Fruit fly (Drosophila melanogaster) whole organism, pupa: ENCODE data around the gene CG11590.

Experiments
- CG10348 ChIP-seq: fragments of 200-800 bp; sonication (Bioruptor generic); IDR thresholded peaks from 2 replicates; pipeline ENCODE4 v1.3.6; 2022; ENCODE audit warnings: missing biosample characterization, missing genetic modification characterization
- CG12605 ChIP-seq: fragments of 200-800 bp; sonication (Bioruptor generic); IDR thresholded peaks from 2 replicates; pipeline ENCODE4 v1.3.6; 2022; ENCODE audit warnings: missing biosample characterization, missing genetic modification characterization
- CG13204 ChIP-seq: fragments of 200-800 bp; sonication (Bioruptor generic); optimal IDR thresholded peaks from 2 replicates; lab custom pipeline; 2018; ENCODE audit warnings: missing biosample characterization, mild to moderate bottlenecking, missing genetic modification characterization, moderate library complexity
- CG14655 ChIP-seq: fragments of 200-800 bp; sonication (Bioruptor generic); optimal IDR thresholded peaks from 3 replicates; lab custom pipeline; 2017; ENCODE audit warnings: mild to moderate bottlenecking, missing biosample characterization, missing genetic modification reagents, missing genetic modification characterization
- CG15710 ChIP-seq: fragments of 200-800 bp; sonication (Bioruptor generic); optimal IDR thresholded peaks from 2 replicates; lab custom pipeline; 2018; ENCODE audit warnings: missing biosample characterization, mild to moderate bottlenecking, missing genetic modification characterization, moderate library complexity
- CG17806 ChIP-seq: fragments of 200-800 bp; sonication (Bioruptor generic); optimal IDR thresholded peaks from 2 replicates; lab custom pipeline; 2018; ENCODE audit warnings: missing biosample characterization, mild to moderate bottlenecking, missing genetic modification characterization, moderate library complexity
- CG32121 ChIP-seq: fragments of 200-800 bp; sonication (Bioruptor generic); IDR thresholded peaks from 2 replicates; pipeline ENCODE4 v1.3.6; 2022; ENCODE audit warnings: missing biosample characterization, missing genetic modification characterization
- CG34367 ChIP-seq: fragments of 200-800 bp; sonication (Bioruptor generic); optimal IDR thresholded peaks from 2 replicates; lab custom pipeline; 2018; ENCODE audit warnings: missing biosample characterization, mild to moderate bottlenecking, missing genetic modification characterization
- CG4496 ChIP-seq: fragments of 200-800 bp; sonication (Bioruptor generic); IDR thresholded peaks from 3 replicates; pipeline ENCODE4 v1.3.6; 2022; ENCODE audit warnings: missing biosample characterization, missing genetic modification characterization
- CG8159 ChIP-seq: fragments of 200-800 bp; sonication (Bioruptor generic); optimal IDR thresholded peaks from 3 replicates; lab custom pipeline; 2018; ENCODE audit warnings: missing biosample characterization, mild to moderate bottlenecking, missing genetic modification characterization, moderate library complexity
- CG8301 ChIP-seq: fragments of 200-800 bp; sonication (Bioruptor generic); optimal IDR thresholded peaks from 2 replicates; lab custom pipeline; 2018; ENCODE audit warnings: missing biosample characterization, mild to moderate bottlenecking, missing genetic modification characterization
- CG9948 ChIP-seq: fragments of 200-800 bp; sonication (Bioruptor generic); optimal IDR thresholded peaks from 2 replicates; lab custom pipeline; 2018; ENCODE audit warnings: missing biosample characterization, mild to moderate bottlenecking, missing genetic modification characterization, moderate library complexity
- D1 ChIP-seq: fragments of 200-800 bp; sonication (Bioruptor generic); optimal IDR thresholded peaks from 2 replicates; lab custom pipeline; 2018; ENCODE audit warnings: missing biosample characterization, mild to moderate bottlenecking, missing genetic modification characterization, moderate library complexity
- EcR ChIP-seq: fragments of 200-800 bp; sonication (Bioruptor generic); optimal IDR thresholded peaks from 3 replicates; lab custom pipeline; 2019; ENCODE audit warnings: missing biosample characterization, missing genetic modification characterization, mild to moderate bottlenecking, moderate library complexity, missing genetic modification reagents
- Ets98B ChIP-seq: fragments of 200-800 bp; sonication (Bioruptor generic); IDR thresholded peaks from 2 replicates; pipeline ENCODE4 v1.3.6; 2022; ENCODE audit warnings: missing biosample characterization, missing genetic modification characterization
- Pif1A ChIP-seq: fragments of 200-800 bp; sonication (Bioruptor generic); optimal IDR thresholded peaks from 3 replicates; lab custom pipeline; 2016; ENCODE audit warnings: missing biosample characterization, missing genetic modification characterization
- Pif1B ChIP-seq: fragments of 200-800 bp; sonication (Bioruptor generic); optimal IDR thresholded peaks from 3 replicates; lab custom pipeline; 2016; ENCODE audit warnings: missing biosample characterization, missing genetic modification characterization
- Snoo ChIP-seq: fragments of 200-800 bp; sonication (Bioruptor generic); optimal IDR thresholded peaks from 3 replicates; lab custom pipeline; 2017; ENCODE audit warnings: missing biosample characterization, mild to moderate bottlenecking, missing genetic modification characterization, inconsistent platforms
- fd96Ca ChIP-seq: fragments of 200-800 bp; sonication (Bioruptor generic); IDR thresholded peaks from 3 replicates; pipeline ENCODE4 v1.3.6; 2022; ENCODE audit warnings: missing biosample characterization, missing genetic modification characterization
- gl ChIP-seq: fragments of 200-800 bp; sonication (Bioruptor generic); optimal IDR thresholded peaks from 2 replicates; lab custom pipeline; 2018; ENCODE audit warnings: missing biosample characterization, mild to moderate bottlenecking, missing genetic modification characterization
- rn ChIP-seq: fragments of 200-800 bp; sonication (Bioruptor generic); IDR thresholded peaks from 2 replicates; pipeline ENCODE4 v1.3.6; 2022; ENCODE audit warnings: missing biosample characterization, missing genetic modification characterization

The CG11590 gene

DNA sequence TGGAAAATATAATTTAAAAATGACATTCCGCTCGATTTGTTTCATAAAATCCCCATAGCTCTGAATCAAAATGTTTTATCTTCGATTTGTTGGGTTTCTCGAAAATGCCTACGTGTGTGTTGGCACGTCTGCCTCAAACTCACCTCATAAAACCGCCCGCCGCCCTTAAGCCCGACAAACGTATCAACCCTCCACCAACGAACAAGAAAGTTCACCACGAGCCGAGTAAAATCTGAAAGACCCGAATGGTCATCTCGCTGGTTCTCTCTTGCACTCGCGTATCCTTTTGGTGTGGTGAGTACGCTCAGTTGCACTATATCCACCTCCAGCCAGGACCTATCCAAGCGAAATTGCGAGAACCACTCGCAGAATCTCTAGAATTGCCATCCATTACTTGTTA, 22.0 kb downstream of the CG11590 start:
- TF ChIP-seq CG12605 (no peak), CG10348 (GFP tag; lab: Robert Waterston, UW) (no peak), Pif1A (GFP tag; lab: Kevin White, UChicago) (no peak), CG15710 (tag; lab: Kevin White, UChicago) (no peak), CG13204 (no peak), CG8301 (tag; lab: Kevin White, UChicago) (no peak), CG17806 (tag; lab: Kevin White, UChicago) (no peak), CG32121 (GFP tag; lab: Robert Waterston, UW) (no peak), CG4496 (no peak), rn (no peak), CG14655 (GFP tag; lab: Kevin White, UChicago) (no peak), CG9948 (tag; lab: Kevin White, UChicago) (no peak), CG34367 (tag; lab: Kevin White, UChicago) (no peak), Pif1B (no peak), EcR (no peak), gl (no peak), CG8159 (tag; lab: Kevin White, UChicago) (no peak), Ets98B (GFP tag; lab: Robert Waterston, UW) (no peak)
- TF ChIP-seq, all 21 proteins: peak for 0

DNA sequence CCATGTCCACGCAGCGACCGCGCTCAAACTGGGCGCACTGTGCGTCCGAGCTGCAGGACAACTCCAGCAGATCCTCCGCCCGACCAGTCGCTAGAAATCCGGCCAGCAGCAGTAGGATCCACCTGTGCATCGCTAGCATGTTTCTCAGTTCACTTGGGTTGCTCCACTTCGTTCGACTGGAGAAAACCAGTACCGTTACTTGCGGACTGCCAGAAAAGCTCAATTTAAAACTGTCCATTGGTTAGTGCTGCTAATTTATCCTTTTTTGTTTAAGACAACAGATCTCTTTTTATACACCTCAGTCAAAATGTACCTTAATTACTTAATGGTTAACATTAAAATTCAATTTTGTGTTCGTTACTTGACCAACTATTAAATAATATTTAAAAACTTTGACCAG, 25.7 kb downstream of the CG11590 start, which contains the start of gene CG11674:
TSS of gene CG11674 (minus strand) at position 215 of the 400 bp plus-strand sequence.
- TF ChIP-seq CG10348 (GFP tag; lab: Robert Waterston, UW) = no peak
- no peak for TF ChIP-seq D1 (tag; lab: Kevin White, UChicago)
- TF ChIP-seq Pif1B = no peak
- no peak for TF ChIP-seq rn
- TF ChIP-seq, all 21 proteins: peak for 0

DNA sequence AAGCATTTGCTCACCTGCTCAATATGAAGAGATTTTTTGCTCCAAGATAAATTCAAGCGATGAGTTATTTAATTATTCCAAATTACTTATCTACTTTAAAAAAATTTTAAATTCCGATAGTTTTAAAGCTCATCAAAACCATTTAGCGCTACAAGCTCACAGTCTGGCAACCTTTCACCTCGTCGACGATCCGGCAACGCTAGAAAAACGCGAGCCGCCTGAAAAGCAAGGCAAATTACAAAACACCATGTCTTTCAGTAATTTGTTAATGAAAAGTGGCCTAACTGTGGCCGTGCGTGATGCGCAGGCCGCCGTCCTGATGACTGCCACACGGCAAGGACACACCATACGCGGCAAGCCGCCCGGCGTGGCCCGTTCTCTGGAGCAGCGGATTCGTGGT, 26.1 kb downstream of the CG11590 start, which contains the start of gene mRpL38:
TSS of gene mRpL38 (plus strand) at position 197 of the 400 bp plus-strand sequence.
- no peak for TF ChIP-seq CG13204
- TF ChIP-seq Snoo = no peak
- TF ChIP-seq CG8159 (tag; lab: Kevin White, UChicago) = no peak
- no peak for TF ChIP-seq Ets98B (GFP tag; lab: Robert Waterston, UW)
- no peak for TF ChIP-seq EcR
- no peak for TF ChIP-seq D1 (tag; lab: Kevin White, UChicago)
- TF ChIP-seq CG15710 (tag; lab: Kevin White, UChicago) = no peak
- TF ChIP-seq rn = no peak
- no peak for TF ChIP-seq gl
- no peak for TF ChIP-seq fd96Ca (GFP tag; lab: Robert Waterston, UW)
- TF ChIP-seq CG8301 (tag; lab: Kevin White, UChicago) = no peak
- no peak for TF ChIP-seq Pif1A (GFP tag; lab: Kevin White, UChicago)
- no peak for TF ChIP-seq Pif1B
- TF ChIP-seq CG32121 (GFP tag; lab: Robert Waterston, UW) = no peak
- no peak for TF ChIP-seq CG9948 (tag; lab: Kevin White, UChicago)

- no peak for TF ChIP-seq CG32121 (GFP tag; lab: Robert Waterston, UW)
- no peak for TF ChIP-seq CG34367 (tag; lab: Kevin White, UChicago)
- TF ChIP-seq fd96Ca (GFP tag; lab: Robert Waterston, UW) = no peak
- no peak for TF ChIP-seq rn
- TF ChIP-seq CG8159 (tag; lab: Kevin White, UChicago) = no peak
- TF ChIP-seq Pif1B = no peak
- TF ChIP-seq CG10348 (GFP tag; lab: Robert Waterston, UW) = no peak
- TF ChIP-seq Snoo = no peak
- TF ChIP-seq, all 21 proteins: peak for 0
Observed at dm6 chrX:14227043-14227442, 27.1 kb downstream of the CG11590 start.

DNA sequence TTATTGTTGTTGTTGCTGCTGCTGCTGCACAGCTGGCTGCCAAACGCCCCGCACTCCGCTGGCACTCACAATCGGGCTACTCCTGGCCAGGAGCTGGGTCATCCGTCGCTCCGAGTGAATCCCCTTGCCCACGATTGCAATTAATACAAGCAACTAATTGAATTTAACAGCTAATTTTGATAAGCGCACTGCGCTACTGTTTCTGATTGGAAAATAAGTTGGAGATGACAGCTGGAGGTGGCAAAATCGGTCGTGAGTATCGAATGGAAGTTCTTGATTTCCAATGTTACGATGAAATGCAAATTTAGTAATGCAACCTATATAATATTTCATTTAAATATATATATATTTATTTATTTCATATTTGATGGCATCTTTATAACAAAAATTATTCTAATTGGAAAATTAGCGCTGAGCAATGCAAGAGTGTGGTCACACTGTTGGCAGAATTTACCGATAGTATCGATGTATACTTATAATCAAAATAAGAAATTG, 33.9 kb downstream of the CG11590 start, which contains the start of gene CG42271:
TSS of gene CG42271 (minus strand) at position 224 of the 495 bp plus-strand sequence.
- no peak for TF ChIP-seq CG32121 (GFP tag; lab: Robert Waterston, UW)
- TF ChIP-seq CG15710 (tag; lab: Kevin White, UChicago) = peak; percentile 28
- TF ChIP-seq CG17806 (tag; lab: Kevin White, UChicago) = peak; percentile 9
- TF ChIP-seq CG8159 (tag; lab: Kevin White, UChicago) = no peak
- TF ChIP-seq CG4496 = no peak
- peak; percentile 8 for TF ChIP-seq Snoo

DNA sequence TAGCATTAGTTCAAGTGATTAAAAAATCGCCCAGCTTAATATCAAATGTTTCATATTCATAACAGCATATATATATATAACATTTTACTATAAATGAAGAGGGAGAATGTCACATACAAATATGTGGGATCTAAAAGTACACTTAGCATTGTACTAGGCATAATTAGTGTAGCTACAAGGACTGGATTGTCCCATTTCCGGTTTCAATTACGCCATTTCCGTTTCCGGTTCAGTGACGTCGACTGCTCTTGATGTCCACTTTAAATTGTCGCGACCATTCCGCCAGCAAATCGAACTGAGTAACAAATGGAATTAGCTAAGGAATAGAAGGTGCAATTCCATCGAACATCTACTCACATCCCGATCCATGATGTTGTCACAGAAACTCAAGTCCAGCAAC, 34.5 kb downstream of the CG11590 start:
- TF ChIP-seq CG12605 (0 out of 2 replicates have a peak, but pooled peaks have one; percentile 20), CG17806 (tag; lab: Kevin White, UChicago) (no peak), Snoo (peak; percentile 22)

DNA sequence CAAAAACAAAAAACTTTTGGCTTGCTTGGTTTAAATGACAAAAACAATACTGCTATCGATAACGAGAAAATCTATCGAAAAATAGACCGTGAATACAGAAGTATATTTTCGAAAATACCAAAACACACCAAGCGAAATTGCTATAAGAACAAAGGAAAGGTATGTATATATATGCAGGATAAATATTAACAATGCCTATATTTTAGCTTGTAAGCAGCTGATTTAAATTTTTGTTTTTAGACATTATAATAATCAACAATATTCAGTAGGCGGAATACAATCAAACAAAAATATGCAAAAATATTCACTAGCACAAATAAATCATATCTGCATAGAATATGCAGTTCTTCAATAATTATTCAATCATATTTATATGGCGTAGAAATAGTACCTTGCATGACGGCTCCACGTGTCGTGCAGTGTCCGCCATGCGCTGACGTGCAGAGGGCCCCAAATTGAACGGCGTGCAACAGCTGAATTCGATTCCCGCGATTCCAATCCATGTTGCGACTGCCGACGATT, 38.0 kb downstream of the CG11590 start, which contains the start of the genes Fbxl4 and Dus2:
TSS of gene Fbxl4 (minus strand) at position 51 of the 522 bp plus-strand sequence.
TSS of gene Dus2 (plus strand) at position 116 of the 522 bp plus-strand sequence.
- peak; percentile 87 for TF ChIP-seq CG32121 (GFP tag; lab: Robert Waterston, UW)
- TF ChIP-seq CG10348 (GFP tag; lab: Robert Waterston, UW) = peak; percentile 41; the same call in 1 of the 2 replicates
- peak; percentile 49; the same call in 1 of the 2 replicates for TF ChIP-seq rn
- TF ChIP-seq CG34367 (tag; lab: Kevin White, UChicago) = peak; percentile 84
- 0 out of 2 replicates have a peak, but pooled peaks have one; percentile 48 for TF ChIP-seq CG12605
- TF ChIP-seq Snoo = peak; percentile 66
- peak; percentile 87 for TF ChIP-seq CG15710 (tag; lab: Kevin White, UChicago)
- TF ChIP-seq Ets98B (GFP tag; lab: Robert Waterston, UW) = peak; percentile 89
- TF ChIP-seq D1 (tag; lab: Kevin White, UChicago) = no peak
- TF ChIP-seq CG17806 (tag; lab: Kevin White, UChicago) = peak; percentile 83
- TF ChIP-seq CG8159 (tag; lab: Kevin White, UChicago) = peak; percentile 88
- peak; percentile 64 for TF ChIP-seq Pif1B
- peak; percentile 64 for TF ChIP-seq gl
- TF ChIP-seq EcR = no peak
- TF ChIP-seq CG13204 = no peak
- TF ChIP-seq CG4496 = peak; percentile 91
- no peak for TF ChIP-seq CG14655 (GFP tag; lab: Kevin White, UChicago)
- peak; percentile 81 for TF ChIP-seq CG9948 (tag; lab: Kevin White, UChicago)
- peak; percentile 81 for TF ChIP-seq CG8301 (tag; lab: Kevin White, UChicago)
- peak; percentile 91 for TF ChIP-seq fd96Ca (GFP tag; lab: Robert Waterston, UW)
- no peak for TF ChIP-seq Pif1A (GFP tag; lab: Kevin White, UChicago)
